Fruit fly (Drosophila melanogaster): Measurements from ENCODE around the gene mRpL15.

Gene mRpL15

DNA sequence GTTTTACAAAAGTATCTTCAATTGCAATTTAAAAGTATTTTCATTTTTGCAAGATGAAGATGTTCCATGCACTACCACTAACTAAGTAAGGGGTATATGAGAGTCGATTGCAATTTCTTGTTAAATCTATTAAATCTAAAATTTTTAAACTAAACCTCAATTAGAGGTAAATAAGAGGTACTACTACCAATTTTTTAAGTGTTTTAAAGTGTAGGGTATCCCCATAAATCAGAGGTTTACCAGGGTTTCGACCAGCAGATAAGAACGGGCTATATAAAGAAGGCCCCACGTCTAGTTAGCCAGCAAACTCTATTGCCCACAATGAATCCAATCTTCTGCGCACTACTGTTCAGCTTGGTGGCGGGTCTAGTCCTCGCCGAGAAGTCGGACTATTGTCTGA, 24.4 kb upstream of the mRpL15 start, which contains the start of gene mag:
TSS of gene mag (plus strand) at position 301 of the 400 bp plus-strand sequence.
- no peak for TF ChIP-seq h (optimal IDR thresholded peaks at IDR 0.05)
- no peak for TF ChIP-seq Myc (optimal IDR thresholded peaks at IDR 0.05)

DNA sequence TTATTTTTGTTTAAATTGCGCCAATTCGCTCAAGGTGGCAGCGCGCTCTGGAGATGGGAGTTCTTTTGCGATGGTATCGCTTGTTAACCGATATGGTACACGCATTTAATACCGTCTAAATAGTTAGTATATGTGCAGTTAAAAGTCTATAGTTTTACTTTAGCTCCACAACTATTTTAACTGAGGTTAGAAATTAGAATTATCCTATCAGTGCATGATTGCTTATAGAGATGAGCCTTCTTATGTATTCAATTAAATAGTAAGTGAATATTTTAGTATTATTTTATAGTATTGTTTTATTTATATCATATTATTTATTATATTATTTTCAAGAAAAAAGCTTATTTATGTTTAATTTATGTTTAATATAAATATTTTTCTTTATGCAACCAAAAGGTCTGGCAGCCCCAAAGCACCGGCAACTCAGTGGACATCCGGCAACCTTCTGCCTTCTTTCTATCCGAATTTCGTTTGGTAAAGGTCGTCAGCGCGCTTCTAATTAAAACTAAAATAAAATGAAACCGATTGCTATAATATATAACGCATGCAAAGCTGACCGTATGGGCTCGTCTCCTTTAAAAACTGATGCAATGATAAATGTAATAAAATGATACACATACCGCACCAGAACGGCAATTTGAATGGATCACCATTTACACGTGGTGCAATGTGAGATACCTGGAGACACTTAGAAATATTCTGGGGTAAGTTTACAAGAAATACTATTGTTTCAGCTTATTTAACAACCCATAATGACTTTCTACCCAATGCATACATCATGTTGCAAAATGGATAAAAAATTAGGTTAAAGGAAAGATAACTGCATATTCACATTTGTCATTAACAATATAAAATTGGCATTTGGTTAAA, 17.0 kb upstream of the mRpL15 start, which contains the start of gene CG5199:
TSS of gene CG5199 (minus strand) at position 52 of the 870 bp plus-strand sequence.
- no peak for TF ChIP-seq ttk (optimal IDR thresholded peaks at IDR 0.05)
- no peak for TF ChIP-seq Myc (optimal IDR thresholded peaks at IDR 0.05)
- TF ChIP-seq psq (optimal IDR thresholded peaks at IDR 0.05): no peak
- no peak for TF ChIP-seq h (optimal IDR thresholded peaks at IDR 0.05)

DNA sequence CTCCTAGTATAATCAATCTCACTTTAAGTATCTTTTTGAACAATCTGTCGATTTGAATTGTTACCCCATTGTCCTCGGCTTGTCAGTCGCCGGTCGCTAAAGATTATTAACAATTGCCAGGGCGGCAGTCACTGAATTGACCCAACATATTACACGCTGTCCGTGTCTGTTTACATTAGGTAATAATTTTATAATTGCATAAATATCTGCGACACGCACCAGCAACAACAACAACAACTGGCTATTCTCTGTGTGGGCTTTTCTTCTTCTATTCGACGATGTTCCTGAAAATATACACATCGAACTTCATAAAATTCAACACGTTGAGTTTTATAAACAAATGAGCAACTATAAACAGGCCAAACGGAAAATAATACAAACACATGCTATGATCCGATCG, 12.8 kb upstream of the mRpL15 start:
- TF ChIP-seq h (optimal IDR thresholded peaks at IDR 0.05) (no peak), Sin3A (optimal IDR thresholded peaks at IDR 0.05) (no peak), ttk (optimal IDR thresholded peaks at IDR 0.05) (no peak), psq (optimal IDR thresholded peaks at IDR 0.05) (no peak), Myc (optimal IDR thresholded peaks at IDR 0.05) (no peak), insv (optimal IDR thresholded peaks at IDR 0.05) (no peak)

DNA sequence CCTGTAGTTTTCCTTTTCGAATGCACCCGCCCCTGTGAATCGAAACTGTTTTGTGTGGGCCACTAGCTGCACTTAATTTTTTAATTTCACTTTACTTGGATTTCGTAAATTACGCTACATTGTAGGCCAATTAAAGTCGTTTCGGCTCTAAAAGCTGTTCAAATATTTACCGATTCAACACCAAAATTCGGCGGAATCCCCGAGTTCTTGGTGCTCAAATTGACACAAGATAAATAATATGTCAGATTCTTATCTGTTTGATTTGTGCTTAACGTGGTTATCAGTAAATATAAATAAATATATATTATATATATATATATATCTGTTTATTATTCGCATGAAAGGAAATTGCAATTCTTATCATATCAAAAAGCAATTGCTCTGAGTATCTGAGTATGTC, 11.9 kb upstream of the mRpL15 start:
- TF ChIP-seq psq (optimal IDR thresholded peaks at IDR 0.05): no peak
- no peak for TF ChIP-seq h (optimal IDR thresholded peaks at IDR 0.05)
- no peak for TF ChIP-seq ttk (optimal IDR thresholded peaks at IDR 0.05)

DNA sequence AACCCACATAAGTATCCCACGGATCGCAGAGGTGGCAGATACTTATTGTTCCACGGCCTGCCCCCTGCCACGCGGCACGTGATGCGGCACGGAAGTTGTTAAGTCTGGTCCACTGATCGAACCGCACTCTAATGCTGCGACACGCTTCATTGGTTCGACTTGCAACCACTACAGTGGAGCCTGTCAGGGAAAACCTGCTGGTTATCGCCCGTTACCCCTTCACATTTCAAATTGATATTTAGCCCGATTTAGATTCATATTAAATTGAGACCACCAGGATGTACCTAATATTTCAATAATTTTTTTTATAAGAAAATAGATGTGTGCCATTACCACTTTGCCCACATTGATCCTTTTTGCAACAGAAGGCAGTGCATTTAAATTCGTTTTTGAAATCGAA, 11.3 kb upstream of the mRpL15 start:
- no peak for TF ChIP-seq ttk (optimal IDR thresholded peaks at IDR 0.05)

DNA sequence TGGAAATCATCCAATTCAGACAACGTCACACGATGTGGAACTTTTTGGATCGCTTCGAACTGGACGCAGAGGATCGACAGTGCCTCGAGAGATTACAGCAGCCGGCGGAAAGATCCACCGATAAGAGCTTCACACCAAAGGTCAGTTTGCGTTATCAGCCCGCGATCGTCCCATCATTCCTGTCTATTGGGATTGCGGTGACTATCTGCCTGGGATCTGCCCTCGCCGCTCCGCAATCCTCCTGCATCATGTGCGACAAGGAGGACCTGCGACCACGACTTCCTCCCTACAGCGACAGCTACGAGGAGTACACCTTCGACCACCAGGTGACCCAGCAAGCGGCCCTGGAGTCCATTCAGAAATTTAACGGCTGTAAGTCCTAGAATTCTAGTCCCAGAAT, 10.0 kb upstream of the mRpL15 start:
- no peak for TF ChIP-seq insv (optimal IDR thresholded peaks at IDR 0.05)
- no peak for TF ChIP-seq h (optimal IDR thresholded peaks at IDR 0.05)
- no peak for TF ChIP-seq ttk (optimal IDR thresholded peaks at IDR 0.05)
- no peak for TF ChIP-seq Myc (optimal IDR thresholded peaks at IDR 0.05)
- TF ChIP-seq Sin3A (optimal IDR thresholded peaks at IDR 0.05): no peak
- TF ChIP-seq psq (optimal IDR thresholded peaks at IDR 0.05): no peak

DNA sequence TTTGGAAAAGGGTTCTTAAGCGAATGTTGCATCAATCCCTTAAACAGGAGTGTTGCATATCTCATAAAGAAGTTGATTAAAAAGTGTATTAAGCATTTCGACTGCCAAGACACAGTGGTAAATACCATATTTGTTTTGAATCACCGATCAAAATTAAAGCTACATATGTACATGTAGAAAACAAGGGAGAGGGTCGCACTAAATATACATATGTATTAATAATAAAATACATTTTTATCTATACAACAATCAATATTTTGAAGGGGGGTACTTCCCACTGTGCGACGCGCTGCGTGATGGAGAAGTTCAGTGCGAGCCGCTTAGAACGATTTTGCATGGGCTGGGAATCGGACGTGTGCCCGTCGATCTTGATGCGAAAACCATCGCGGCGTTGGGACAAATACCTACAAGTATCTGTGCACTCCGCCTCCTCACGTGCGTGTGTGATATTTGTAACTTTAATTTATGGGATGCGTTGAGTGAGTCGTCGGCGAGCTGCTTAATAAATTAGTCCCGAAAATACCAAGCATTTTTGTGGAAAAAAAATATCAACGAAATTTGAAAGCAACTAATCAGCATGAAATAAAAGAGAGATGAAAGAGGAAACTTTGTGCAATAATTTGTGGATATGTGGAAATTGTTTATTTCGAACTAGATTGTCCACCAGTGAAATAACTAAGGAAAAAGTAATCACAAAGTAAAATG, 9.0 kb upstream of the mRpL15 start:
- TF ChIP-seq ttk (optimal IDR thresholded peaks at IDR 0.05) (no peak), psq (optimal IDR thresholded peaks at IDR 0.05) (no peak), h (optimal IDR thresholded peaks at IDR 0.05) (no peak), Myc (optimal IDR thresholded peaks at IDR 0.05) (no peak), Sin3A (optimal IDR thresholded peaks at IDR 0.05) (no peak), insv (optimal IDR thresholded peaks at IDR 0.05) (no peak)

DNA sequence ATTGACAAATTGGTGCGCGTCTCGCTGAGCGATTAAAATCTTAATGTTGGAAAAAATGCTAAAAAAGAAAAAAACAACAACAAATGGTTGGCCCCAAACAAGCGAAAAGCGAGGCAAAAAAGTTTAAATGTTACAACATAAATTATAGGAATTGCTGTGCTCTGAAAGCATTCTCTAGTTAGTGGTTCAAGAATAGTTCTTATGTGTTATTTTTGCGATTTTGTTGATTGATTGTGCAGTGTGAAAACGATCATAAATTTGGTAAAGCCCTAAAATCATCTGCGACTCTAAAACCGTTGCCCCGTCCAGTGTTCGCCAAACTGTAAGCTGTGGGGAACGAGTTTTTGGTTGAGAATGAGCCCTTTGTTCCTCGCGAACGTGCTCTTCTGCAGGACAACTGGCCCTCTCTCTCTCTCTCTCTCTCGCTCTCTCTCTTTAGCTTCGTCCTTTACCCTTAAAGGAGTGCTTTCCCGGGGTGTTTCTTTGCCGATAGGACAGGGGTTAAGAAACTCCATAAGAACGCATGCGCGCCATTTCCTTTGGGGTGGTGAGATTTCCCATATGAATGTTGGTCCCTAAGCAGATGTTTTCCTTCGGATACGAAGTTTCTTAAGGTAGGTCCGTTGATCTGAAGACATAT, 6.8 kb upstream of the mRpL15 start:
- no peak for TF ChIP-seq Sin3A (optimal IDR thresholded peaks at IDR 0.05)
- TF ChIP-seq Myc (optimal IDR thresholded peaks at IDR 0.05): no peak
- no peak for TF ChIP-seq insv (optimal IDR thresholded peaks at IDR 0.05)
- TF ChIP-seq psq (optimal IDR thresholded peaks at IDR 0.05): no peak
- TF ChIP-seq ttk (optimal IDR thresholded peaks at IDR 0.05): no peak
- TF ChIP-seq h (optimal IDR thresholded peaks at IDR 0.05): no peak

DNA sequence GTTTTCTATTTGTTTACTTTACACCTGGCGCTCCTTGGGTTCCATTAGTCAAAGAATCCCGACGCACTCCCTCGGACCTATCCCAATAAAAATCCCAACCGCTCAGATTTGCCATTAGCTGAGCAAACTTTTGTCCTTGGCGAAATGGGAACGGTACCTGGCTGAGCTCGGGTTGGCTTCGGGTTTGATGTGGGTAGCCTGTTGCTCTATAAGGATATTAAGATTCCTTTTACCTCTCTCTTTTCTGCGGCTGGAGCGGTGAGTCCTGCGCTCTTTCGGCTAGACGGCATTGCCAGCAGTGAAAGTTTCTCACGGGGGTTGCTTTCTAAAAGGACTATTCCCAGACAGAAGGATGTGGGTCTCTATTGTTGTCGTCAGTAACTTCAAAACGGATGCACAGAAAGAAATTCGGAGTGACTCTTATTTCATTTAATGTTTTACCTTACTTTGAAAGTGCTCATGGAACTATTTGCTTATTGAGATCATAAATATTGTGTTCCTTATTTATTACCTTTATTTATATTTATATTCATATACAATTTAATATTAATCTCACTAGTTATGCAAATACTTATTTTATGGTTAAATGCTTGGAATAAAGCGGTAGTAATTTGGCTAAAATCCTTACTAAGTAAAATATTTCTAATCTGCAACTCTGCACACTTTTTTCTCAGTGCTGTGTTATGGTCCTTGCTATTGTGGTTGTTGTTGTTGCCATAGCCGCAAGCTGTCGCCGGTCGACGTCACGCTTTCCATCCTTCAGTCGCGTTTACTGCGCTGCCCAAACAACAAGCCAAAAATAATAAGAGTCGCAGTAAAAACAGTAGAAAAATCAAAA, 5.8 kb upstream of the mRpL15 start, which contains the start of gene CG5910:
TSS of gene CG5910 (plus strand) at position 788 of the 838 bp plus-strand sequence.
- TF ChIP-seq insv (optimal IDR thresholded peaks at IDR 0.05) (no peak), Myc (optimal IDR thresholded peaks at IDR 0.05) (no peak), h (optimal IDR thresholded peaks at IDR 0.05) (no peak), psq (optimal IDR thresholded peaks at IDR 0.05) (no peak), Sin3A (optimal IDR thresholded peaks at IDR 0.05) (no peak), ttk (optimal IDR thresholded peaks at IDR 0.05) (no peak)

DNA sequence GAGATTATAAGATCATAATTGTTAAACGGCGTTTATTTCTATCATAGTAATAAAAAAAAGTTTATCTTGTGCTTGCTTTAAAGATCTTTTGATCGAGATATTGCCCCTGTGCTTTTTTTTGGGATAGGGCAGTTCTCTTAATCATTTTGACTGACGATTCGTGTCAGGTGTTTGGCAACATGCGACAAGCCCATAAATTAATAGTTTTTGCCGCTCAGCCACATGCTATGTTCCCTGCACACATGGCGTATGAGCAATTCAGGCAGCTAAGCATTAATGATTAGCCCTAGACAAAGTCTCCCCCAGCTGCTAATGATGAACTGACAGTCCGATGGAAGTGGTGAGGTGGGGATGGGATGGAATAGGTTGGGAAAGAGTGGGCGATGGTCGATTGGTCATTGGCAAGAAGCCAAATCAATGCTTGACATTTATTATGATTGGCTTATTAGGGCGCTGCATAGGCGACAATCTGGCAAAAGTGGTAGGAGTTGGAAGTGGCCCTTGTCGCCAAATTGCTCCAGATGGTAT, 5.0 kb upstream of the mRpL15 start:
- no peak for TF ChIP-seq ttk (optimal IDR thresholded peaks at IDR 0.05)
- TF ChIP-seq psq (optimal IDR thresholded peaks at IDR 0.05): no peak
- no peak for TF ChIP-seq insv (optimal IDR thresholded peaks at IDR 0.05)
- no peak for TF ChIP-seq h (optimal IDR thresholded peaks at IDR 0.05)
- TF ChIP-seq Myc (optimal IDR thresholded peaks at IDR 0.05): no peak
- TF ChIP-seq Sin3A (optimal IDR thresholded peaks at IDR 0.05): no peak

DNA sequence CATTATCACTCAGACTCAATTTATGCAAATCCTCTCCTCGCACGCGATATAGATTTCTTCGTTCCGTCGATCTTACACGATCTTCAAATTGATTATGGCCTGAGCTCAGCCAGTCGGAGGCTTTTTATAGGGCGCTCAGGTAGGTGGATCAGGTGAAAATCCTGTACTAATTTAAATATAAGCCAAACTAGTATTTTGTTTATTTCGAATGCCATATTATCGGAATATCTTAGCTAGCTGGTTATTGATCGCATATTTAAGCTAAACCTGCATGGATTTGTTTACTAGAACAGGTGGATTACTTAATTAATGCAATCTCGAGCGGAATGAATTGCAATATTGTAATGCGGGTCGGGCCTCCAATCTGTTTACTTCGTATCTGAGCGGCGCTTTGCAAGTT, 3.8 kb upstream of the mRpL15 start, which contains the start of gene Hpd:
TSS of gene Hpd (minus strand) at position 101 of the 400 bp plus-strand sequence.
- TF ChIP-seq psq (optimal IDR thresholded peaks at IDR 0.05) (no peak), Sin3A (optimal IDR thresholded peaks at IDR 0.05) (no peak), Myc (optimal IDR thresholded peaks at IDR 0.05) (no peak), h (optimal IDR thresholded peaks at IDR 0.05) (no peak), insv (optimal IDR thresholded peaks at IDR 0.05) (no peak), ttk (optimal IDR thresholded peaks at IDR 0.05) (no peak)

Measured in Kc167 (cell line).